Fruit fly (Drosophila melanogaster) whole organism, prepupa: ENCODE measurements around the gene Or33b.

Experiments used
- Blimp-1 ChIP-seq: fragments of 200-800 bp; sonication (Bioruptor generic); optimal IDR thresholded peaks from 3 replicates; lab custom pipeline; 2017; ENCODE audit warnings: missing biosample characterization, missing genetic modification characterization, mild to moderate bottlenecking, moderate library complexity, missing genetic modification reagents
- CG10631 ChIP-seq: fragments of 200-800 bp; sonication (Bioruptor generic); optimal IDR thresholded peaks from 2 replicates; lab custom pipeline; 2016; ENCODE audit warnings: missing biosample characterization, missing genetic modification characterization
- CG10669 ChIP-seq: fragments of 200-800 bp; sonication (Bioruptor generic); optimal IDR thresholded peaks from 3 replicates; lab custom pipeline; 2018; ENCODE audit warnings: missing biosample characterization, mild to moderate bottlenecking, missing genetic modification characterization, moderate library complexity
- CG11294 ChIP-seq: fragments of 200-800 bp; sonication (Bioruptor generic); IDR thresholded peaks from 2 replicates; pipeline ENCODE4 v1.3.6; 2022; ENCODE audit warnings: missing biosample characterization, missing genetic modification characterization
- CG11762 ChIP-seq: fragments of 200-800 bp; sonication (Bioruptor generic); optimal IDR thresholded peaks from 3 replicates; lab custom pipeline; 2016; ENCODE audit warnings: missing biosample characterization, missing genetic modification characterization; ENCODE audit not compliant: insufficient read depth
- CG15336 ChIP-seq: fragments of 200-800 bp; sonication (Bioruptor generic); IDR thresholded peaks from 2 replicates; pipeline ENCODE4 v1.3.6; 2022; ENCODE audit warnings: missing biosample characterization, missing genetic modification characterization
- CG3032 ChIP-seq: fragments of 200-800 bp; optimal IDR thresholded peaks from 2 replicates; lab custom pipeline; 2019; ENCODE audit warnings: missing biosample characterization, mild to moderate bottlenecking, missing genetic modification characterization, moderate library complexity
- CG34406 ChIP-seq: fragments of 200-800 bp; sonication (Bioruptor generic); optimal IDR thresholded peaks from 3 replicates; lab custom pipeline; 2016; ENCODE audit warnings: missing biosample characterization, missing genetic modification characterization
- CG3919 ChIP-seq: fragments of 200-800 bp; sonication (Bioruptor generic); optimal IDR thresholded peaks from 3 replicates; lab custom pipeline; 2016; ENCODE audit warnings: missing biosample characterization, missing genetic modification characterization
- CG4318 ChIP-seq: fragments of 200-800 bp; sonication (Bioruptor generic); optimal IDR thresholded peaks from 3 replicates; lab custom pipeline; 2017; ENCODE audit warnings: missing biosample characterization, mild to moderate bottlenecking, missing genetic modification characterization
- CG6163 ChIP-seq: fragments of 200-800 bp; sonication (Bioruptor generic); IDR thresholded peaks from 3 replicates; pipeline ENCODE4 v1.3.6; 2022; ENCODE audit warnings: missing biosample characterization, missing genetic modification characterization
- CG6792 ChIP-seq: fragments of 200-800 bp; sonication (Bioruptor generic); optimal IDR thresholded peaks from 3 replicates; lab custom pipeline; 2016; ENCODE audit warnings: missing biosample characterization, missing genetic modification characterization
- CG6808 ChIP-seq: fragments of 200-800 bp; sonication (Bioruptor generic); optimal IDR thresholded peaks from 3 replicates; lab custom pipeline; 2017; ENCODE audit warnings: missing biosample characterization, missing genetic modification characterization, mild to moderate bottlenecking, moderate library complexity, missing genetic modification reagents
- CG6854 ChIP-seq: fragments of 200-800 bp; sonication (Bioruptor generic); optimal IDR thresholded peaks from 2 replicates; lab custom pipeline; 2017; ENCODE audit warnings: missing biosample characterization, mild to moderate bottlenecking, missing genetic modification characterization
- CG8319 ChIP-seq: fragments of 200-800 bp; sonication (Bioruptor generic); optimal IDR thresholded peaks from 3 replicates; lab custom pipeline; 2016; ENCODE audit warnings: missing biosample characterization, missing genetic modification characterization
- CG9139 ChIP-seq: fragments of 200-800 bp; sonication (Bioruptor generic); optimal IDR thresholded peaks from 3 replicates; lab custom pipeline; 2017; ENCODE audit warnings: missing biosample characterization, mild to moderate bottlenecking, missing genetic modification characterization
- Eip75B ChIP-seq: fragments of 200-800 bp; sonication (Bioruptor generic); optimal IDR thresholded peaks from 3 replicates; lab custom pipeline; 2016; ENCODE audit warnings: missing biosample characterization, missing genetic modification characterization
- Eip78C ChIP-seq: fragments of 200-800 bp; sonication (Bioruptor generic); peaks from one replicate; lab custom pipeline; 2016; ENCODE audit warnings: missing biosample characterization, missing genetic modification characterization
- Eip93F ChIP-seq: fragments of 200-800 bp; sonication (Bioruptor generic); optimal IDR thresholded peaks from 2 replicates; lab custom pipeline; 2016; ENCODE audit warnings: missing biosample characterization, mild to moderate bottlenecking, missing genetic modification characterization
- Ets21C ChIP-seq: fragments of 200-800 bp; sonication (Bioruptor generic); optimal IDR thresholded peaks from 3 replicates; lab custom pipeline; 2016; ENCODE audit warnings: missing biosample characterization, missing genetic modification characterization
- Ets96B ChIP-seq: fragments of 200-800 bp; optimal IDR thresholded peaks from 2 replicates; lab custom pipeline; 2019; ENCODE audit warnings: missing biosample characterization, mild to moderate bottlenecking, missing genetic modification characterization, moderate library complexity
- Hr39 ChIP-seq: fragments of 200-800 bp; sonication (Bioruptor generic); optimal IDR thresholded peaks from 2 replicates; lab custom pipeline; 2016; ENCODE audit warnings: missing biosample characterization, missing genetic modification characterization
- Lpt ChIP-seq: fragments of 200-800 bp; sonication (Bioruptor generic); optimal IDR thresholded peaks from 3 replicates; lab custom pipeline; 2016; ENCODE audit warnings: missing biosample characterization, missing genetic modification characterization
- Met ChIP-seq: fragments of 200-800 bp; sonication (Bioruptor generic); optimal IDR thresholded peaks from 3 replicates; lab custom pipeline; 2016; ENCODE audit warnings: missing biosample characterization, missing genetic modification characterization
- OdsH ChIP-seq: fragments of 200-800 bp; sonication (Bioruptor generic); optimal IDR thresholded peaks from 3 replicates; lab custom pipeline; 2016; ENCODE audit warnings: missing biosample characterization, missing genetic modification characterization
- Smox ChIP-seq: fragments of 200-800 bp; sonication (Bioruptor generic); optimal IDR thresholded peaks from 3 replicates; lab custom pipeline; 2016; ENCODE audit warnings: missing biosample characterization, missing genetic modification characterization
- Sox102F ChIP-seq: fragments of 200-800 bp; sonication (Bioruptor generic); optimal IDR thresholded peaks from 2 replicates; lab custom pipeline; 2016; ENCODE audit warnings: missing biosample characterization, mild to moderate bottlenecking, missing genetic modification characterization
- Sox14 ChIP-seq: fragments of 200-800 bp; sonication (Bioruptor generic); optimal IDR thresholded peaks from 3 replicates; lab custom pipeline; 2016; ENCODE audit warnings: missing biosample characterization, missing genetic modification characterization
- Sox15 ChIP-seq: fragments of 200-800 bp; sonication (Bioruptor generic); optimal IDR thresholded peaks from 3 replicates; lab custom pipeline; 2016; ENCODE audit warnings: missing biosample characterization, missing genetic modification characterization
- achi ChIP-seq: fragments of 200-800 bp; sonication (Bioruptor generic); optimal IDR thresholded peaks from 3 replicates; lab custom pipeline; 2016; ENCODE audit warnings: missing biosample characterization, missing genetic modification characterization
- acj6 ChIP-seq: fragments of 200-800 bp; sonication (Bioruptor generic); optimal IDR thresholded peaks from 3 replicates; lab custom pipeline; 2016; ENCODE audit warnings: missing biosample characterization, missing genetic modification characterization
- dac ChIP-seq: fragments of 200-800 bp; sonication (Bioruptor generic); optimal IDR thresholded peaks from 2 replicates; lab custom pipeline; 2017; ENCODE audit warnings: missing biosample characterization, mild to moderate bottlenecking, missing genetic modification characterization
- dsx ChIP-seq: fragments of 200-800 bp; optimal IDR thresholded peaks from 3 replicates; lab custom pipeline; 2019; ENCODE audit warnings: missing biosample characterization, mild to moderate bottlenecking, missing genetic modification characterization, moderate library complexity; ENCODE audit not compliant: poor library complexity, severe bottlenecking
- eg ChIP-seq: fragments of 200-800 bp; sonication (Bioruptor generic); IDR thresholded peaks from 3 replicates; pipeline ENCODE4 v1.3.6; 2022; ENCODE audit warnings: missing biosample characterization, missing genetic modification characterization
- fd59A ChIP-seq: fragments of 200-800 bp; sonication (Bioruptor generic); optimal IDR thresholded peaks from 2 replicates; lab custom pipeline; 2017; ENCODE audit warnings: missing biosample characterization, mild to moderate bottlenecking, missing genetic modification characterization, missing genetic modification reagents
- fd85E ChIP-seq: fragments of 200-800 bp; sonication (Bioruptor generic); optimal IDR thresholded peaks from 3 replicates; lab custom pipeline; 2016; ENCODE audit warnings: missing biosample characterization, missing genetic modification characterization
- fkh ChIP-seq: fragments of 200-800 bp; sonication (Bioruptor generic); optimal IDR thresholded peaks from 3 replicates; lab custom pipeline; 2017; ENCODE audit warnings: missing biosample characterization, mild to moderate bottlenecking, missing genetic modification characterization, moderate library complexity
- net ChIP-seq: fragments of 200-800 bp; sonication (Bioruptor generic); optimal IDR thresholded peaks from 3 replicates; lab custom pipeline; 2016; ENCODE audit warnings: missing biosample characterization, missing genetic modification characterization
- pdm3 ChIP-seq: fragments of 200-800 bp; sonication (Bioruptor generic); optimal IDR thresholded peaks from 3 replicates; lab custom pipeline; 2016; ENCODE audit warnings: missing biosample characterization, missing genetic modification characterization
- salr ChIP-seq, 2 experiments: fragments of 200-800 bp; sonication (Bioruptor generic); optimal IDR thresholded peaks; 3 replicates each; lab custom pipeline; 2016 to 2018; ENCODE audit warnings: missing biosample characterization in 2 of 2, missing genetic modification characterization in 2 of 2, mild to moderate bottlenecking in 1 of 2
- spab ChIP-seq: fragments of 200-800 bp; sonication (Bioruptor generic); optimal IDR thresholded peaks from 2 replicates; lab custom pipeline; 2017; ENCODE audit warnings: missing biosample characterization, mild to moderate bottlenecking, missing genetic modification characterization, missing genetic modification reagents
- topi ChIP-seq: fragments of 200-800 bp; sonication (Bioruptor generic); optimal IDR thresholded peaks from 3 replicates; lab custom pipeline; 2016; ENCODE audit warnings: missing biosample characterization, missing genetic modification characterization

Gene Or33b

dm6 chr2L:11963422-11964322 lies 27.7 kb downstream of the Or33b start (continued):
- TF ChIP-seq achi (GFP tag; lab: Kevin White, UChicago) (no peak), CG10631 (GFP tag; lab: Kevin White, UChicago) (no peak), CG3919 (GFP tag; lab: Kevin White, UChicago) (no peak), CG34406 (GFP tag; lab: Kevin White, UChicago) (no peak), dac (GFP tag; lab: Kevin White, UChicago) (no peak), Eip93F (GFP tag; lab: Kevin White, UChicago) (no peak), Blimp-1 (GFP tag; lab: Kevin White, UChicago) (no peak), CG6854 (GFP tag; lab: Kevin White, UChicago) (no peak), CG3032 (no peak), CG11762 (GFP tag; lab: Kevin White, UChicago) (no peak), CG8319 (GFP tag; lab: Kevin White, UChicago) (no peak), Sox14 (GFP tag; lab: Kevin White, UChicago) (no peak), Lpt (GFP tag; lab: Kevin White, UChicago) (no peak), Met (no peak)

DNA sequence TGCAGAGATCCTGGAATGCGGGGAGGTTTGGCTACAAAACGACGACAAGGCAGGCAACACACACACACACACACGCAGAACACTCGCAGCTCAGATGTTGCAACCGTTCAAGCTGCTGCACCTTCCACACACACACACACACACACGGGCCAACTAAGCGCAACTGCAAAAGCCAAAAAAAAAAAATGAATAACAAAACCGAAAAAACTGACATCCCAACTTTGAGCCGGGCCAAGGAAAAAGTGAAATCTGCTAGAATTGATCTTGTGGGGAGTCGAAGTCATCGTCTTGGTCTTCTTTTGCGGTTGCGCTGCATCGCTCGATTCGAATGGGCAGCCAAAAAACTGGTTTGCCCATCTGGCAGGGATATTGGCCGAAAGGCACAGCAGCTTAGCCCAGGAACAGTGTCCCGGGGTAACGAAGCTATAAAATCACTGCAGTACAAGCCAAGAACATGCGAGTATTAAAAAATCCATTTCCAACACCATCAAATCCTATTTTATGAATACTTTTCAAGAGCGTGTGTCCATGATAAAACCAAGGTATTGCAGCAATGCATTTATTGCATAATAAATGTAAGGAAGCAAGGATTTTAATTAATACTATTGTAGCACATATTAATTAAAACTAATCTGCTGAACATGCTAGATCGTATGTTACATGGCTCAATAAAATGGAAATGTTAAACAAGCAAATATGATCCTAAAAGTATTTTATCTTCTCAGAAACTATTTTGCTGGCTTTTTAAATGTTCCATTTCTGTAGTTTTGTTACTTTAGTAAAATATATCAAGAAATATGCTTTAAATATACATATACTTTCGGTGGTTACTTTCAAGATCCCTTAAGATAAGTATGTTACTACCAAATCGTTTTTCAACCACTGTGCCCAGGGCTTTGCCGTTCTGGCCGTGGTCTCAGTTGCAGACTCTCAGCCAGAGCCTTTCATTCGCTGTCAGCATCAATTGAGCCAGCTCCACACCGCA lies 29.9 kb downstream of the Or33b start:
- TF ChIP-seq acj6 (GFP tag; lab: Kevin White, UChicago), result peak; percentile 55
- peak; percentile 9 for TF ChIP-seq CG6854 (GFP tag; lab: Kevin White, UChicago)
- TF ChIP-seq Sox14 (GFP tag; lab: Kevin White, UChicago), result peak; percentile 42
- TF ChIP-seq Eip78C (GFP tag; lab: Kevin White, UChicago), result peak; percentile 83
- TF ChIP-seq salr (GFP tag; optimal IDR thresholded peaks at IDR 0.05; lab: Kevin White, UChicago), result peak in 1 of 2 experiments; percentile 5
- TF ChIP-seq CG4318 (GFP tag; lab: Kevin White, UChicago), result no peak
- no peak for TF ChIP-seq spab
- TF ChIP-seq achi (GFP tag; lab: Kevin White, UChicago), result peak; percentile 40
- TF ChIP-seq Sox102F (GFP tag; lab: Kevin White, UChicago), result peak; percentile 27
- TF ChIP-seq Ets96B (tag; lab: Kevin White, UChicago), result no peak
- no peak for TF ChIP-seq Sox15 (GFP tag; lab: Kevin White, UChicago)
- TF ChIP-seq Blimp-1 (GFP tag; lab: Kevin White, UChicago), result peak; percentile 84
- peak; percentile 37 for TF ChIP-seq Ets21C (GFP tag; lab: Kevin White, UChicago)
- no peak for TF ChIP-seq eg (GFP tag; lab: Robert Waterston, UW)
- no peak for TF ChIP-seq Eip93F (GFP tag; lab: Kevin White, UChicago)
- peak; percentile 67 for TF ChIP-seq fd59A (GFP tag; lab: Kevin White, UChicago)
- TF ChIP-seq CG9139 (GFP tag; lab: Kevin White, UChicago), result no peak
- TF ChIP-seq Smox (GFP tag; lab: Kevin White, UChicago), result peak; percentile 48
- 0 out of 3 replicates have a peak, but pooled peaks have one; percentile 36 for TF ChIP-seq CG6163 (GFP tag; lab: Robert Waterston, UW)
- TF ChIP-seq pdm3 (GFP tag; lab: Kevin White, UChicago), result peak; percentile 15
- peak; percentile 54 for TF ChIP-seq Met
- no peak for TF ChIP-seq CG11294
- TF ChIP-seq fkh (GFP tag; lab: Kevin White, UChicago), result no peak
- no peak for TF ChIP-seq CG15336 (GFP tag; lab: Robert Waterston, UW)
- no peak for TF ChIP-seq CG10669 (GFP tag; lab: Kevin White, UChicago)
- peak; percentile 26 for TF ChIP-seq OdsH
- peak; percentile 57 for TF ChIP-seq Eip75B
- peak; percentile 24 for TF ChIP-seq Lpt (GFP tag; lab: Kevin White, UChicago)
- no peak for TF ChIP-seq fd85E (GFP tag; lab: Kevin White, UChicago)
- TF ChIP-seq topi (GFP tag; lab: Kevin White, UChicago), result peak; percentile 65
- peak; percentile 62 for TF ChIP-seq CG6808 (GFP tag; lab: Kevin White, UChicago)
- no peak for TF ChIP-seq dac (GFP tag; lab: Kevin White, UChicago)
- TF ChIP-seq CG3032, result peak; percentile 13
- TF ChIP-seq dsx, result no peak
- TF ChIP-seq net, result no peak
- TF ChIP-seq CG11762 (GFP tag; lab: Kevin White, UChicago), result no peak
- peak; percentile 26 for TF ChIP-seq CG34406 (GFP tag; lab: Kevin White, UChicago)
- peak; percentile 58 for TF ChIP-seq Hr39 (GFP tag; lab: Kevin White, UChicago)
- TF ChIP-seq CG8319 (GFP tag; lab: Kevin White, UChicago), result no peak
- peak; percentile 20 for TF ChIP-seq CG6792 (GFP tag; lab: Kevin White, UChicago)
- peak; percentile 74 for TF ChIP-seq CG10631 (GFP tag; lab: Kevin White, UChicago)
